Worm (Caenorhabditis elegans) whole organism, L3 larva: ENCODE data around the gene isy-1.

Experiments used
- R02D3.7 ChIP-seq: fragments of 150-350 bp; optimal IDR thresholded peaks from 2 replicates; lab custom pipeline; 2014; ENCODE audit warnings: missing biosample characterization, missing genetic modification characterization
- ZK546.5 ChIP-seq: sonication (generic microtip); optimal IDR thresholded peaks from 2 replicates; lab custom pipeline; 2017; ENCODE audit warnings: missing biosample characterization, missing genetic modification characterization
- aly-2 ChIP-seq: fragments of 150-350 bp; optimal IDR thresholded peaks from 2 replicates; lab custom pipeline; 2014; ENCODE audit warnings: missing biosample characterization, missing genetic modification characterization
- ama-1 ChIP-seq: fragments of 150-350 bp; optimal IDR thresholded peaks from 2 replicates; lab custom pipeline; 2018
- ceh-16 ChIP-seq: sonication (generic microtip); optimal IDR thresholded peaks from 2 replicates; lab custom pipeline; 2017; ENCODE audit warnings: missing biosample characterization, missing genetic modification characterization
- ceh-28 ChIP-seq: fragments of 150-350 bp; optimal IDR thresholded peaks from 2 replicates; lab custom pipeline; 2014; ENCODE audit warnings: missing biosample characterization, missing genetic modification reagents, missing genetic modification characterization
- ceh-9 ChIP-seq: sonication (generic microtip); optimal IDR thresholded peaks from 2 replicates; lab custom pipeline; 2018; ENCODE audit warnings: missing biosample characterization, missing genetic modification characterization
- egl-5 ChIP-seq: fragments of 150-350 bp; optimal IDR thresholded peaks from 2 replicates; lab custom pipeline; 2017; ENCODE audit warnings: missing biosample characterization, missing genetic modification reagents, missing genetic modification characterization, inconsistent platforms
- elt-1 ChIP-seq: fragments of 150-350 bp; optimal IDR thresholded peaks from 2 replicates; lab custom pipeline; 2014; ENCODE audit warnings: missing biosample characterization, missing genetic modification characterization
- elt-2 ChIP-seq: sonication (generic microtip); optimal IDR thresholded peaks from 2 replicates; lab custom pipeline; 2016; ENCODE audit warnings: missing genetic modification reagents, mild to moderate bottlenecking, missing genetic modification characterization, missing compliant biosample characterization
- eor-1 ChIP-seq, 2 experiments: fragments of 150-350 bp; optimal IDR thresholded peaks; 2 replicates each; lab custom pipeline; 2014 to 2018; ENCODE audit warnings: missing biosample characterization in 2 of 2, missing genetic modification characterization in 2 of 2
- fkh-10 ChIP-seq: sonication (generic microtip); optimal IDR thresholded peaks from 2 replicates; lab custom pipeline; 2017; ENCODE audit warnings: missing biosample characterization, missing genetic modification reagents, missing genetic modification characterization
- fkh-2 ChIP-seq: fragments of 150-350 bp; optimal IDR thresholded peaks from 2 replicates; lab custom pipeline; 2014; ENCODE audit warnings: missing biosample characterization, missing genetic modification reagents, missing genetic modification characterization
- fos-1 ChIP-seq: fragments of 150-350 bp; optimal IDR thresholded peaks from 2 replicates; lab custom pipeline; 2014; ENCODE audit warnings: missing biosample characterization, missing genetic modification characterization
- hmg-11 ChIP-seq: sonication (generic microtip); optimal IDR thresholded peaks from 2 replicates; lab custom pipeline; 2016; ENCODE audit warnings: missing genetic modification characterization, missing compliant biosample characterization
- jun-1 ChIP-seq: fragments of 150-350 bp; optimal IDR thresholded peaks from 2 replicates; lab custom pipeline; 2014; ENCODE audit warnings: missing biosample characterization, missing genetic modification reagents, missing genetic modification characterization
- lin-39 ChIP-seq: fragments of 150-350 bp; optimal IDR thresholded peaks from 2 replicates; lab custom pipeline; 2018; ENCODE audit warnings: missing biosample characterization, missing genetic modification reagents, missing genetic modification characterization
- lsy-12 ChIP-seq: sonication (generic microtip); optimal IDR thresholded peaks from 2 replicates; lab custom pipeline; 2016; ENCODE audit warnings: mild to moderate bottlenecking, missing genetic modification characterization, missing compliant biosample characterization
- mdl-1 ChIP-seq: fragments of 150-350 bp; optimal IDR thresholded peaks from 2 replicates; lab custom pipeline; 2014; ENCODE audit warnings: missing biosample characterization, missing genetic modification characterization
- mml-1 ChIP-seq: fragments of 150-350 bp; sonication (generic microtip); optimal IDR thresholded peaks from 3 replicates; lab custom pipeline; 2014; ENCODE audit warnings: missing biosample characterization, missing genetic modification characterization
- nfya-1 ChIP-seq: sonication (generic microtip); optimal IDR thresholded peaks from 2 replicates; lab custom pipeline; 2017; ENCODE audit warnings: missing genetic modification characterization, mild to moderate bottlenecking, missing compliant biosample characterization, antibody characterized with exemption, moderate library complexity; ENCODE audit not compliant: insufficient read depth
- nhr-11 ChIP-seq: fragments of 150-350 bp; optimal IDR thresholded peaks from 2 replicates; lab custom pipeline; 2014; ENCODE audit warnings: missing biosample characterization, missing genetic modification characterization
- nhr-12 ChIP-seq: fragments of 150-350 bp; optimal IDR thresholded peaks from 2 replicates; lab custom pipeline; 2014; ENCODE audit warnings: missing biosample characterization, missing genetic modification characterization
- nhr-23 ChIP-seq: fragments of 150-350 bp; optimal IDR thresholded peaks from 2 replicates; lab custom pipeline; 2014; ENCODE audit warnings: missing biosample characterization, missing genetic modification reagents, missing genetic modification characterization
- nhr-237 ChIP-seq: fragments of 150-350 bp; optimal IDR thresholded peaks from 2 replicates; lab custom pipeline; 2014; ENCODE audit warnings: missing biosample characterization, missing genetic modification characterization
- nhr-28 ChIP-seq: fragments of 150-350 bp; optimal IDR thresholded peaks from 2 replicates; lab custom pipeline; 2014; ENCODE audit warnings: missing biosample characterization, missing genetic modification characterization
- nhr-77 ChIP-seq: fragments of 150-350 bp; optimal IDR thresholded peaks from 2 replicates; lab custom pipeline; 2014; ENCODE audit warnings: missing biosample characterization, missing genetic modification characterization
- pha-4 ChIP-seq: fragments of 150-350 bp; optimal IDR thresholded peaks from 2 replicates; lab custom pipeline; 2014; ENCODE audit warnings: missing biosample characterization, missing genetic modification reagents, missing genetic modification characterization
- pqm-1 ChIP-seq: fragments of 150-350 bp; optimal IDR thresholded peaks from 2 replicates; lab custom pipeline; 2017; ENCODE audit warnings: missing biosample characterization, missing genetic modification characterization, inconsistent platforms
- sea-2 ChIP-seq: fragments of 150-350 bp; sonication (generic microtip); optimal IDR thresholded peaks from 4 replicates; lab custom pipeline; 2014; ENCODE audit warnings: missing biosample characterization, missing genetic modification reagents, missing genetic modification characterization
- skn-1 ChIP-seq: fragments of 150-350 bp; optimal IDR thresholded peaks from 2 replicates; lab custom pipeline; 2014; ENCODE audit warnings: missing biosample characterization, missing genetic modification characterization
- snpc-4 ChIP-seq: fragments of 150-350 bp; optimal IDR thresholded peaks from 2 replicates; lab custom pipeline; 2014; ENCODE audit warnings: missing biosample characterization, missing genetic modification characterization
- unc-39 ChIP-seq: sonication (generic microtip); optimal IDR thresholded peaks from 4 replicates; lab custom pipeline; 2017; ENCODE audit warnings: missing biosample characterization, missing genetic modification characterization
- zag-1 ChIP-seq: fragments of 150-350 bp; optimal IDR thresholded peaks from 2 replicates; lab custom pipeline; 2014; ENCODE audit warnings: missing biosample characterization, missing genetic modification characterization
- ztf-11 ChIP-seq: fragments of 150-350 bp; optimal IDR thresholded peaks from 2 replicates; lab custom pipeline; 2014; ENCODE audit warnings: missing biosample characterization, missing genetic modification characterization

Gene isy-1

DNA sequence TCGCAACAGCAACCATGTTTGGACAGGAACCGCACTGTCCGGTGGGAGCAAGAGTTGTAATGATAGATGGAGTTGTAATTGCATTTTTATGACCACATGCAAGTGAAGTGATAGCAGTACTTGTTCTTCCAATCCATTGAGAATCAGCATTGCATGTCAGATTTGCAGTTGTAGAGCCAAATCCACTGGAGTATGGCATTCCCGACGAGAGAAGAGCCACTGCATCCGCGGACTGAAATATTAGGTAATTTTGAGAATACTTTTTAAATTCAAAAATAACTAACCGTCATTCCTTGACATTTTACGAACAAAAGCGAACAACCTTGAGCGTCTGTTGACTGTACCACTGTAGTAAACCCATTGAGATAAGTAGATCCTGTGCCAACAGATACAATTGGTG lies 25.4 kb downstream of the isy-1 start:
- no peak for TF ChIP-seq pha-4

DNA sequence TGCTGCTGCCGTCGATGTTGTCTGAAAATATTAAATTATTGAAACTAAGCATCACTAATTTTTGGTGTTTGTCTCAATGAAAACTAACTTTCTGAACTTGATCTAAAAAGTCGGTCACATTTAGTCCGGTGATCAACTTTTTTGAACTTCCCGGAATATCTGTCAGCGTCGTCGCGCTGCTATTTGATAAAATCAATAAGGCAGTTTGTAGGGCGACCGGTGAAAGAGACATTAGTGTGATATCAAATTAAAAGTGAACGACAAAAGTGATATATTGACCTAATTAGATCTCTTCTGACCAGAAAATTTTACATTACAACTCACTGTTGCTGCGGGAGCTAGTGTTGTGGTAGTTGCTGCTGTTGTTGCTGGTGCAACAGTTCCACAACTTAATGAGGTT lies 29.6 kb downstream of the isy-1 start:
- no peak for TF ChIP-seq ztf-11
- no peak for TF ChIP-seq mdl-1
- TF ChIP-seq unc-39 (tag; lab: Kevin White, UChicago) = no peak
- no peak for TF ChIP-seq aly-2 (tag; lab: Kevin White, UChicago)
- peak; percentile 38 for TF ChIP-seq nhr-23 (tag; lab: Kevin White, UChicago)
- no peak for TF ChIP-seq lin-39 (tag; lab: Kevin White, UChicago)
- TF ChIP-seq zag-1 (tag; lab: Kevin White, UChicago) = no peak
- TF ChIP-seq pqm-1 (tag; lab: Kevin White, UChicago) = no peak

DNA sequence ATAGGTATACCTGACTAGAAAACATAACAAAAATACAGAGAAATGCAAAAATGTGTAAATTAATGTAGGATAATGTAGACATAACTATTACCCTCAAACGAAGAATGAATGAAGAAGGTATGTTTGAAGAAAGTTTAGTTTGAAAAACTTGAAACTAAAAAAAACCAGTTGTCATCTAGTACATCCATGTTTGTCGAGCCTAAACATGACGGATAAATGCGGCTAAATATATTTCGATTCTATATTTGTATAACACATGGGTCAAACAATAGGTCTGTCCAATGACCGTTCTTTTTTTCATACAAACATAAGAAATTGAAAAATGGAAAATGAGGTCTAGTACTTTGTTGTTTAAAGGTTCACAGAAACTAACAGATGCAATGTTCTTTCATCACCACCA lies 30.4 kb downstream of the isy-1 start, which contains the start of gene F17C11.22:
F17C11.22 (minus strand) TSS at position 101 of the 400 bp plus-strand sequence.
- TF ChIP-seq mdl-1 (no peak), nhr-28 (tag; lab: Kevin White, UChicago) (no peak), egl-5 (tag; lab: Kevin White, UChicago) (no peak), mml-1 (tag; lab: Kevin White, UChicago) (no peak), snpc-4 (tag; lab: Kevin White, UChicago) (no peak), ceh-16 (tag; lab: Kevin White, UChicago) (no peak), unc-39 (tag; lab: Kevin White, UChicago) (no peak), nfya-1 (tag; lab: Kevin White, UChicago) (no peak), nhr-237 (tag; lab: Kevin White, UChicago) (no peak), hmg-11 (no peak), nhr-11 (tag; lab: Kevin White, UChicago) (no peak)

DNA sequence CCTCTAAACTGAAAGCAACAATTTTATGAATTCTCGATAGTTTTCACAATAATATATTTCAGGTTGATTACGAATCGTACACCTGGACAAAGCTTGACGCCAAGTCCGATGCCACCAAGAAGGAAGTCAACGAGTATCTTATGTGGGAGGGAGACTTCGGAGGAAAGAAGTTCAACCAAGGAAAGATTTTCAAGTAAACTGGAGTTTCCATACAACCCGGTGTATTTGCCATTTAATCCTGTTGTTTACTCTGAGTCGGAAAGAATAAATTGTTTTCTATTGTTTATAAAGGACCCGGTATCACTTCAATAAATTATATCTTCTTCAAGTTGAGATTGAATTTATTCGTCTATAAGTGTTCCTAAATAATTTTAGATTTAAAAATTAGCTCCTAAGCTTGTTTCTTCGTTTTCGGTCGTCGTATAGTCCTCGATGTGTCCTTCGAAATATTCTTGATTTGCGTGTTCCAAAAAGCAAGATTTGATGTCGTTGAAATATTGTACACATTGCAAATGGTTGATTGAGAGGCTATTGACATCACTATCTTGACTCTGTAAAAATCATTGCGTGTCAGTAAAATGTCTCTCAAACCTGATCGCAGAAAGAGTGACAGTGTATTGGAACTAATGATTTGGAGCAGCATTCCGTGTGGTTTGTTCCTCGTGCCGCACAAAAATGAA lies 32.8 kb downstream of the isy-1 start:
- TF ChIP-seq elt-2 (tag; lab: Kevin White, UChicago) (peak; percentile 13), skn-1 (tag; lab: Kevin White, UChicago) (no peak)

DNA sequence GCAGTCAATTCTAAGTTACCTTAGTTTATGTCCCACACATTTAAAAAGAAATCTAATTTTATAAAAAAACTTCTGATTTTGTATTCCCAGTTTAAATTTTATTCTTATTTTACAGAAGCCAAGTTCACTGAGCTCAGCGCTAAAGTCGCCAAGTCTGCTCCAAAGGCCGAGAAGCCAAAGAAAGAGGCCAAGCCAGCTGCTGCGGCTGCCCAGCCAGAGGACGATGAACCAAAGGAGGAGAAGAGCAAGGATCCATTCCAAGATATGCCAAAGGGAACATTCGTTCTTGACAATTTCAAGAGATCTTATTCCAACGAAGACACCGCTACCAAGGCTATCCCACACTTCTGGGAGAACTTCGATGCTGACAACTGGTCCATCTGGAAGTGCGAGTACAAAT lies 33.6 kb downstream of the isy-1 start:
- no peak for TF ChIP-seq ceh-9 (tag; lab: Kevin White, UChicago)
- TF ChIP-seq ZK546.5 (tag; lab: Kevin White, UChicago) = no peak
- no peak for TF ChIP-seq sea-2 (GFP tag; lab: Kevin White, UChicago)
- no peak for TF ChIP-seq pha-4
- TF ChIP-seq fkh-2 (tag; lab: Kevin White, UChicago) = no peak
- no peak for TF ChIP-seq egl-5 (tag; lab: Kevin White, UChicago)
- TF ChIP-seq fos-1 (tag; lab: Kevin White, UChicago) = no peak
- no peak for TF ChIP-seq nhr-77 (tag; lab: Kevin White, UChicago)
- TF ChIP-seq nhr-12 = no peak
- TF ChIP-seq pqm-1 (tag; lab: Kevin White, UChicago) = no peak
- TF ChIP-seq nhr-11 (tag; lab: Kevin White, UChicago) = no peak
- TF ChIP-seq ama-1 (lab: Kevin White, UChicago) = no peak
- no peak for TF ChIP-seq fkh-10 (GFP tag; lab: Kevin White, UChicago)
- TF ChIP-seq R02D3.7 = no peak
- no peak for TF ChIP-seq eor-1 (tag; optimal IDR thresholded peaks at IDR 0.05; lab: Kevin White, UChicago)
- no peak for TF ChIP-seq ceh-28 (tag; lab: Kevin White, UChicago)
- TF ChIP-seq jun-1 (tag; lab: Kevin White, UChicago) = no peak
- TF ChIP-seq lsy-12 (tag; lab: Kevin White, UChicago) = no peak
- TF ChIP-seq skn-1 (tag; lab: Kevin White, UChicago) = no peak
- TF ChIP-seq elt-1 (tag; lab: Kevin White, UChicago) = no peak
